Fruit fly (Drosophila melanogaster) whole organism, wandering third instar larva: Measurements from ENCODE around the gene SNCF.
A peak's percentile ranks its signal among the peaks of the same experiment; 100 is the strongest.

Experiments used
- CG9705 ChIP-seq: fragments of 200-800 bp; sonication (Bioruptor generic); optimal IDR thresholded peaks from 2 replicates; lab custom pipeline; 2018; ENCODE audit warnings: missing biosample characterization, mild to moderate bottlenecking, missing genetic modification characterization
- Hr78 ChIP-seq: fragments of >200 bp; optimal IDR thresholded peaks from 2 replicates; lab custom pipeline; 2017; ENCODE audit warnings: missing biosample characterization, missing genetic modification characterization
- Mio ChIP-seq: sonication (Bioruptor generic); optimal IDR thresholded peaks from 2 replicates; lab custom pipeline; 2016; ENCODE audit warnings: missing biosample characterization, missing genetic modification characterization
- Myc ChIP-seq: fragments of >200 bp; optimal IDR thresholded peaks from 2 replicates; lab custom pipeline; 2017
- OdsH ChIP-seq: fragments of 200-800 bp; sonication (Bioruptor generic); optimal IDR thresholded peaks from 2 replicates; lab custom pipeline; 2016; ENCODE audit warnings: missing biosample characterization, mild to moderate bottlenecking, missing genetic modification characterization
- Sp1 ChIP-seq: fragments of 200-800 bp; sonication (Bioruptor generic); optimal IDR thresholded peaks from 3 replicates; lab custom pipeline; 2019; ENCODE audit warnings: missing biosample characterization, mild to moderate bottlenecking, missing genetic modification characterization, moderate library complexity
- dl ChIP-seq, 2 experiments: fragments of 175-275, 200-275 bp in 1 of 2; fragments of 200-275 bp in 1 of 2; sonication (Bioruptor generic); optimal IDR thresholded peaks; lab custom pipeline; 2018; ENCODE audit warnings: mild to moderate bottlenecking in 2 of 2, missing biosample characterization in 2 of 2, missing genetic modification characterization in 2 of 2, moderate library complexity in 2 of 2; ENCODE audit not compliant: partially characterized antibody in 2 of 2, insufficient read depth in 1 of 2
- dsf ChIP-seq: sonication (Bioruptor generic); optimal IDR thresholded peaks from 2 replicates; lab custom pipeline; 2016; ENCODE audit warnings: missing biosample characterization, missing genetic modification characterization, borderline replicate concordance
- pan ChIP-seq: fragments of >200 bp; optimal IDR thresholded peaks from 2 replicates; lab custom pipeline; 2017
- tai ChIP-seq: sonication (Bioruptor generic); optimal IDR thresholded peaks from 2 replicates; lab custom pipeline; 2016; ENCODE audit warnings: missing biosample characterization, missing genetic modification characterization
- usp ChIP-seq: fragments of >200 bp; optimal IDR thresholded peaks from 2 replicates; lab custom pipeline; 2017; ENCODE audit warnings: missing biosample characterization, missing genetic modification characterization

DNA sequence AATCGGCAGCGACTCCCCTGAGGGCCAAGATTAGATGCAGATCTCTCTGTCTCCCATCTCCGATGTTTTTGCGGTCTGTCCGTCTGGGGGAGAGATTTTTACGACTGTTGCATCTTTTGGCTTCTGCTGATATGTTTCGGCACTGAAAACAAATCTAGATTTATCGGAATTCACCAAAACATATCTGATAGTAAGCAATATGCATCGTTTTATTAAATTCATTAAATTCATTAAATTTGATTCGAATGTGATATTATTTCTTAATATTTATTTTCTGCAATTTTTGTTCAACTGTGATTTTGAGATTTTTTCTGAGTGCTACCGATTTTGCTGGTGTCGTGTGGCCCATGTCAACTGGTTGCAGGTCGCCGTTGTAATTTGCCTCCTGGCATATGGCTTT, 15.2 kb downstream of the SNCF start:
- no peak for TF ChIP-seq Sp1
- TF ChIP-seq usp (GFP tag; lab: Kevin White, UChicago): no peak
- TF ChIP-seq Mio (GFP tag; lab: Kevin White, UChicago): no peak
- no peak for TF ChIP-seq pan (lab: Kevin White, UChicago)
- TF ChIP-seq tai (GFP tag; lab: Kevin White, UChicago): no peak
- TF ChIP-seq Myc (lab: Kevin White, UChicago): no peak
- no peak for TF ChIP-seq dl (GFP tag; optimal IDR thresholded peaks at IDR 0.05; lab: Kevin White, UChicago; ENCODE audit: insufficient read depth in 1 of 2, partially characterized antibody in 2 of 2)
- TF ChIP-seq dsf (GFP tag; lab: Kevin White, UChicago): no peak
- TF ChIP-seq CG9705 (GFP tag; lab: Kevin White, UChicago): no peak
- no peak for TF ChIP-seq Hr78
- peak; percentile 22 for TF ChIP-seq OdsH
